Fruit fly (Drosophila melanogaster): Measurements from ENCODE around the gene mdy.

mdy gene

dm6 chr2L:16850442-16850841 lies 34.0 kb downstream of the mdy start (continued):
- TF ChIP-seq CG34376 (GFP tag; optimal IDR thresholded peaks at IDR 0.05) (no peak), Aef1 (GFP tag; IDR thresholded peaks at IDR 0.05) (no peak), az2 (GFP tag; optimal IDR thresholded peaks at IDR 0.05) (no peak), Kr (GFP tag; optimal IDR thresholded peaks at IDR 0.05) (no peak), tna (GFP tag; IDR thresholded peaks at IDR 0.05; ENCODE audit: partially characterized antibody) (no peak), CG10267 (tag; optimal IDR thresholded peaks at IDR 0.05) (no peak), CG10543 (GFP tag; optimal IDR thresholded peaks at IDR 0.05) (no peak), Opbp (GFP tag; IDR thresholded peaks at IDR 0.05; ENCODE audit: partially characterized antibody) (no peak), exex (tag; optimal IDR thresholded peaks at IDR 0.05) (peak; percentile 35), grn (GFP tag; optimal IDR thresholded peaks at IDR 0.05) (peak; percentile 51), CG12104 (GFP tag; optimal IDR thresholded peaks at IDR 0.05) (no peak), CG2875 (GFP tag; optimal IDR thresholded peaks at IDR 0.05) (no peak), CG6791 (GFP tag; IDR thresholded peaks at IDR 0.05; ENCODE audit: partially characterized antibody) (no peak)

dm6 chr2L:16852318-16852932 lies 36.0 kb downstream of the mdy start, which contains the start of gene CG31810:
TSS of gene CG31810 (minus strand) at chr2L:16852368.
- TF ChIP-seq Dip2 (GFP tag; IDR thresholded peaks at IDR 0.05) (no peak), gcm (GFP tag; optimal IDR thresholded peaks at IDR 0.05) (peak; percentile 12), caup (GFP tag; optimal IDR thresholded peaks at IDR 0.05; ENCODE audit: severe bottlenecking) (no peak), CG11696 (GFP tag; IDR thresholded peaks at IDR 0.05) (no peak), CG9817 (tag; optimal IDR thresholded peaks at IDR 0.05) (no peak), CG4282 (GFP tag; optimal IDR thresholded peaks at IDR 0.05) (no peak), CG16813 (GFP tag; IDR thresholded peaks at IDR 0.05; ENCODE audit: partially characterized antibody) (no peak), h (optimal IDR thresholded peaks at IDR 0.05) (no peak), Rfx (GFP tag; IDR thresholded peaks at IDR 0.05) (no peak), Deaf1 (tag; optimal IDR thresholded peaks at IDR 0.05) (no peak), CG2678 (tag; optimal IDR thresholded peaks at IDR 0.05) (peak; percentile 30), lola (GFP tag; optimal IDR thresholded peaks at IDR 0.05) (no peak), sd (tag; optimal IDR thresholded peaks at IDR 0.05) (no peak), CG30431 (GFP tag; optimal IDR thresholded peaks at IDR 0.05) (no peak), Lim3 (GFP tag; IDR thresholded peaks at IDR 0.05) (no peak), CG18262 (tag; optimal IDR thresholded peaks at IDR 0.05) (no peak), CG17359 (tag; optimal IDR thresholded peaks at IDR 0.05) (peak; percentile 42), CG10565 (GFP tag; optimal IDR thresholded peaks at IDR 0.05) (no peak), CG30020 (tag; optimal IDR thresholded peaks at IDR 0.05) (no peak), PHDP (tag; optimal IDR thresholded peaks at IDR 0.05) (peak; percentile 26), CG15269 (tag; optimal IDR thresholded peaks at IDR 0.05) (peak; percentile 23), sc (optimal IDR thresholded peaks at IDR 0.05) (no peak), sc (GFP tag; optimal IDR thresholded peaks at IDR 0.05) (no peak), Med (GFP tag) (peak; percentile 11), CG2712 (tag; optimal IDR thresholded peaks at IDR 0.05) (peak; percentile 17), CG11504 (tag; optimal IDR thresholded peaks at IDR 0.05) (peak; percentile 32), odd (GFP tag; optimal IDR thresholded peaks at IDR 0.05) (no peak), CG18619 (GFP tag; optimal IDR thresholded peaks at IDR 0.05) (no peak), Sry-δ (GFP tag; optimal IDR thresholded peaks at IDR 0.05) (no peak), maf-S (GFP tag; optimal IDR thresholded peaks at IDR 0.05) (no peak), Blimp-1 (GFP tag; optimal IDR thresholded peaks at IDR 0.05) (peak; percentile 4), CTCF (GFP tag; optimal IDR thresholded peaks at IDR 0.05) (peak; percentile 31), CG17361 (GFP tag; IDR thresholded peaks at IDR 0.05) (0 out of 3 replicates have a peak, but pooled peaks have one; percentile 20), pita (GFP tag; optimal IDR thresholded peaks at IDR 0.05) (peak; percentile 3), grau (tag; optimal IDR thresholded peaks at IDR 0.05) (peak; percentile 17), CG17829 (tag; optimal IDR thresholded peaks at IDR 0.05) (peak; percentile 2), CG10979 (tag; optimal IDR thresholded peaks at IDR 0.05) (no peak)
